Worm (Caenorhabditis elegans) whole organism, L2 larva: ENCODE data around the gene ent-7.

Experiments used
- nhr-10 ChIP-seq: sonication (generic microtip); optimal IDR thresholded peaks from 2 replicates; lab custom pipeline; 2017; ENCODE audit warnings: missing biosample characterization, missing genetic modification characterization
- nhr-12 ChIP-seq: fragments of 150-350 bp; optimal IDR thresholded peaks from 2 replicates; lab custom pipeline; 2014; ENCODE audit warnings: missing biosample characterization, missing genetic modification characterization
- ztf-11 ChIP-seq: sonication (generic microtip); optimal IDR thresholded peaks from 2 replicates; lab custom pipeline; 2017; ENCODE audit warnings: missing biosample characterization, missing genetic modification characterization

- TF ChIP-seq ztf-11 (tag; lab: Kevin White, UChicago) (no peak), nhr-10 (tag; lab: Kevin White, UChicago) (no peak), nhr-12 (tag; lab: Kevin White, UChicago) (no peak)
Observed at ce11 chrIV:9976284-9976683, 40.8 kb upstream of the ent-7 start, which contains the start of gene C47E12.14.
